Worm (Caenorhabditis elegans): ENCODE measurements around the gene W02D7.6.

- TF ChIP-seq W03F9.2 (tag; optimal IDR thresholded peaks at IDR 0.05) (no peak), him-1 (tag; optimal IDR thresholded peaks at IDR 0.05) (no peak)
Measured at ce11 chrV:8250208-8250607, 51.1 kb downstream of the W02D7.6 start, which contains the start of gene C16D9.6.
